Fruit fly (Drosophila melanogaster) whole organism, embryonic: Measurements from ENCODE around the gene plx.

Experiments
- BtbVII ChIP-seq: fragments of 200-800 bp; sonication (Bioruptor generic); optimal IDR thresholded peaks from 3 replicates; lab custom pipeline; 2017; ENCODE audit warnings: missing biosample characterization, mild to moderate bottlenecking, missing genetic modification characterization
- Bteb2 ChIP-seq: fragments of 200-800 bp; sonication (Bioruptor generic); optimal IDR thresholded peaks from 2 replicates; lab custom pipeline; 2016; ENCODE audit warnings: missing biosample characterization, missing genetic modification characterization
- CG11723 ChIP-seq: fragments of 200-800 bp; sonication (Bioruptor generic); optimal IDR thresholded peaks from 2 replicates; lab custom pipeline; 2017; ENCODE audit warnings: missing biosample characterization, mild to moderate bottlenecking, missing genetic modification characterization
- CG12104 ChIP-seq: fragments of 200-800 bp; sonication (Bioruptor generic); optimal IDR thresholded peaks from 3 replicates; lab custom pipeline; 2016; ENCODE audit warnings: missing biosample characterization, missing genetic modification characterization
- CG1529 ChIP-seq: fragments of 200-800 bp; sonication (Bioruptor generic); optimal IDR thresholded peaks from 3 replicates; lab custom pipeline; 2018; ENCODE audit warnings: missing biosample characterization, missing genetic modification characterization
- CG17829 ChIP-seq: fragments of 200-800 bp; optimal IDR thresholded peaks from 2 replicates; lab custom pipeline; 2019; ENCODE audit warnings: missing biosample characterization, mild to moderate bottlenecking, missing genetic modification characterization, moderate library complexity
- CG30403 ChIP-seq: fragments of 200-800 bp; sonication (Bioruptor generic); optimal IDR thresholded peaks from 3 replicates; lab custom pipeline; 2016; ENCODE audit warnings: missing biosample characterization, missing genetic modification characterization
- CG3065 ChIP-seq: fragments of 200-800 bp; sonication (Bioruptor generic); optimal IDR thresholded peaks from 2 replicates; lab custom pipeline; 2016; ENCODE audit warnings: missing biosample characterization, missing genetic modification characterization
- CG32532 ChIP-seq: fragments of 200-800 bp; sonication (Bioruptor generic); IDR thresholded peaks from 2 replicates; pipeline ENCODE4 v1.3.6; 2022; ENCODE audit warnings: missing biosample characterization, missing genetic modification characterization
- CG32767 ChIP-seq: fragments of 200-800 bp; sonication (Bioruptor generic); IDR thresholded peaks from 2 replicates; pipeline ENCODE4 v1.3.6; 2022; ENCODE audit warnings: missing biosample characterization, missing genetic modification characterization
- CG3838 ChIP-seq: fragments of 200-800 bp; sonication (Bioruptor generic); optimal IDR thresholded peaks from 3 replicates; lab custom pipeline; 2016; ENCODE audit warnings: missing biosample characterization, missing genetic modification characterization
- CG4282 ChIP-seq: fragments of 200-800 bp; sonication (Bioruptor generic); optimal IDR thresholded peaks from 2 replicates; lab custom pipeline; 2016; ENCODE audit warnings: missing biosample characterization, missing genetic modification characterization
- CG4360 ChIP-seq: fragments of 200-800 bp; sonication (Bioruptor generic); IDR thresholded peaks from 2 replicates; pipeline ENCODE4 v1.3.6; 2022; ENCODE audit warnings: missing biosample characterization, missing genetic modification characterization
- CG7963 ChIP-seq: fragments of 200-800 bp; sonication (Bioruptor generic); IDR thresholded peaks from 3 replicates; pipeline ENCODE4 v1.3.6; 2022; ENCODE audit warnings: missing biosample characterization, missing genetic modification characterization; ENCODE audit not compliant: partially characterized antibody
- CG8281 ChIP-seq: fragments of 200-800 bp; sonication (Bioruptor generic); optimal IDR thresholded peaks from 2 replicates; lab custom pipeline; 2018; ENCODE audit warnings: missing biosample characterization, mild to moderate bottlenecking, missing genetic modification characterization, moderate library complexity
- CG8290 ChIP-seq, 3 experiments: fragments of 200-800 bp; sonication (Bioruptor generic); optimal IDR thresholded peaks; 2 replicates each; lab custom pipeline; 2016 to 2019; ENCODE audit warnings: missing biosample characterization in 3 of 3, missing genetic modification characterization in 3 of 3, mild to moderate bottlenecking in 2 of 3, moderate library complexity in 1 of 3
- CG8478 ChIP-seq: fragments of >200 bp; optimal IDR thresholded peaks from 2 replicates; lab custom pipeline; 2018
- CG8944 ChIP-seq: fragments of 200-800 bp; sonication (Bioruptor generic); optimal IDR thresholded peaks from 3 replicates; lab custom pipeline; 2016; ENCODE audit warnings: missing biosample characterization, missing genetic modification characterization
- CG9215 ChIP-seq: fragments of 200-800 bp; sonication (Bioruptor generic); IDR thresholded peaks from 2 replicates; pipeline ENCODE4 v1.3.6; 2022; ENCODE audit warnings: missing biosample characterization, missing genetic modification characterization
- CG9727 ChIP-seq: fragments of 200-800 bp; sonication (Bioruptor generic); optimal IDR thresholded peaks from 3 replicates; lab custom pipeline; 2017; ENCODE audit warnings: missing biosample characterization, mild to moderate bottlenecking, missing genetic modification characterization
- CG9817 ChIP-seq: fragments of 200-800 bp; sonication (Bioruptor generic); optimal IDR thresholded peaks from 2 replicates; lab custom pipeline; 2018; ENCODE audit warnings: missing biosample characterization, mild to moderate bottlenecking, missing genetic modification characterization, moderate library complexity
- Dbx ChIP-seq: fragments of 200-800 bp; sonication (Bioruptor generic); IDR thresholded peaks from 3 replicates; pipeline ENCODE4 v1.3.6; 2022; ENCODE audit warnings: missing biosample characterization, missing genetic modification characterization
- Dip2 ChIP-seq: fragments of 200-800 bp; sonication (Bioruptor generic); IDR thresholded peaks from 2 replicates; pipeline ENCODE4 v1.3.6; 2022; ENCODE audit warnings: missing biosample characterization, missing genetic modification characterization
- Dip3 ChIP-seq: fragments of 200-800 bp; sonication (Bioruptor generic); optimal IDR thresholded peaks from 3 replicates; lab custom pipeline; 2016; ENCODE audit warnings: missing biosample characterization, missing genetic modification characterization
- Doc2 ChIP-seq: fragments of 200-800 bp; sonication (Bioruptor generic); IDR thresholded peaks from 2 replicates; pipeline ENCODE4 v1.3.6; 2022; ENCODE audit warnings: missing biosample characterization, missing genetic modification characterization
- Gsc ChIP-seq: fragments of 200-800 bp; sonication (Bioruptor generic); IDR thresholded peaks from 2 replicates; pipeline ENCODE4 v1.3.6; 2022; ENCODE audit warnings: missing biosample characterization, missing genetic modification characterization
- Hey ChIP-seq: fragments of 200-800 bp; sonication (Bioruptor generic); optimal IDR thresholded peaks from 3 replicates; lab custom pipeline; 2018; ENCODE audit warnings: missing biosample characterization, mild to moderate bottlenecking, missing genetic modification characterization
- Kr ChIP-seq: fragments of 200-800 bp; sonication (Bioruptor generic); optimal IDR thresholded peaks from 2 replicates; lab custom pipeline; 2017; ENCODE audit warnings: missing biosample characterization, mild to moderate bottlenecking, missing genetic modification characterization
- MESR4 ChIP-seq: fragments of 200-800 bp; sonication (Bioruptor generic); optimal IDR thresholded peaks from 2 replicates; lab custom pipeline; 2018; ENCODE audit warnings: missing biosample characterization, mild to moderate bottlenecking, missing genetic modification characterization, moderate library complexity
- Nf-YC ChIP-seq: fragments of 200-800 bp; optimal IDR thresholded peaks from 3 replicates; lab custom pipeline; 2019; ENCODE audit warnings: missing biosample characterization, mild to moderate bottlenecking, missing genetic modification characterization, moderate library complexity
- Scr ChIP-seq: fragments of 200-800 bp; sonication (Bioruptor generic); IDR thresholded peaks from 2 replicates; pipeline ENCODE4 v1.3.6; 2022; ENCODE audit warnings: missing biosample characterization, missing genetic modification characterization; ENCODE audit not compliant: partially characterized antibody
- ab ChIP-seq: fragments of 200-800 bp; sonication (Bioruptor generic); optimal IDR thresholded peaks from 2 replicates; lab custom pipeline; 2016; ENCODE audit warnings: missing biosample characterization, missing genetic modification characterization
- ato ChIP-seq: fragments of 200-800 bp; sonication (Bioruptor generic); IDR thresholded peaks from 2 replicates; pipeline ENCODE4 v1.3.6; 2022; ENCODE audit warnings: missing biosample characterization, missing genetic modification characterization; ENCODE audit not compliant: partially characterized antibody
- br ChIP-seq: fragments of >200 bp; optimal IDR thresholded peaks from 2 replicates; lab custom pipeline; 2017
- ci ChIP-seq: fragments of 200-800 bp; sonication (Bioruptor generic); IDR thresholded peaks from 3 replicates; pipeline ENCODE4 v1.3.6; 2022; ENCODE audit warnings: missing biosample characterization, missing genetic modification characterization
- dimm ChIP-seq: fragments of 200-800 bp; sonication (Bioruptor generic); IDR thresholded peaks from 2 replicates; pipeline ENCODE4 v1.3.6; 2022; ENCODE audit warnings: missing biosample characterization, missing genetic modification characterization
- grn ChIP-seq: fragments of 200-800 bp; sonication (Bioruptor generic); optimal IDR thresholded peaks from 3 replicates; lab custom pipeline; 2017; ENCODE audit warnings: missing biosample characterization, missing genetic modification characterization
- h ChIP-seq: fragments of >200 bp; optimal IDR thresholded peaks from 2 replicates; lab custom pipeline; 2017
- jumu ChIP-seq: fragments of 200-800 bp; sonication (Bioruptor generic); optimal IDR thresholded peaks from 3 replicates; lab custom pipeline; 2016; ENCODE audit warnings: missing biosample characterization, missing genetic modification characterization
- ken ChIP-seq: fragments of 200-800 bp; sonication (Bioruptor generic); IDR thresholded peaks from 3 replicates; pipeline ENCODE4 v1.3.6; 2022; ENCODE audit warnings: missing biosample characterization, missing genetic modification characterization
- lilli ChIP-seq: fragments of 200-800 bp; sonication (Bioruptor generic); optimal IDR thresholded peaks from 3 replicates; lab custom pipeline; 2016; ENCODE audit warnings: missing biosample characterization, missing genetic modification characterization
- nau ChIP-seq: fragments of 200-800 bp; sonication (Bioruptor generic); optimal IDR thresholded peaks from 3 replicates; lab custom pipeline; 2017; ENCODE audit warnings: missing biosample characterization, mild to moderate bottlenecking, missing genetic modification characterization, missing genetic modification reagents
- org-1 ChIP-seq: fragments of 200-800 bp; sonication (Bioruptor generic); optimal IDR thresholded peaks from 2 replicates; lab custom pipeline; 2017; ENCODE audit warnings: missing biosample characterization, missing genetic modification characterization
- pnt ChIP-seq: fragments of 200-800 bp; sonication (Bioruptor generic); optimal IDR thresholded peaks from 3 replicates; lab custom pipeline; 2016; ENCODE audit warnings: missing biosample characterization, missing genetic modification characterization
- row ChIP-seq: fragments of 200-800 bp; sonication (Bioruptor generic); IDR thresholded peaks from 3 replicates; pipeline ENCODE4 v1.3.6; 2022; ENCODE audit warnings: missing biosample characterization, missing genetic modification characterization
- sisA ChIP-seq: fragments of 200-800 bp; sonication (Bioruptor generic); IDR thresholded peaks from 2 replicates; pipeline ENCODE4 v1.3.6; 2022; ENCODE audit warnings: missing biosample characterization, missing genetic modification characterization
- sr ChIP-seq: fragments of 200-800 bp; sonication (Bioruptor generic); IDR thresholded peaks from 3 replicates; pipeline ENCODE4 v1.3.6; 2022; ENCODE audit warnings: missing biosample characterization, missing genetic modification characterization
- ssp ChIP-seq: fragments of 200-800 bp; sonication (Bioruptor generic); IDR thresholded peaks from 2 replicates; pipeline ENCODE4 v1.3.6; 2022; ENCODE audit warnings: missing biosample characterization, missing genetic modification characterization
- tgo ChIP-seq: fragments of 200-800 bp; sonication (Bioruptor generic); IDR thresholded peaks from 3 replicates; pipeline ENCODE4 v1.3.6; 2022; ENCODE audit warnings: missing biosample characterization, missing genetic modification characterization
- tin ChIP-seq: fragments of 200-800 bp; sonication (Bioruptor generic); optimal IDR thresholded peaks from 3 replicates; lab custom pipeline; 2016; ENCODE audit warnings: missing biosample characterization, missing genetic modification characterization
- ttk ChIP-seq: fragments of 200-800 bp; sonication (Bioruptor generic); IDR thresholded peaks from 2 replicates; pipeline ENCODE4 v2.1.2; 2022; ENCODE audit warnings: missing biosample characterization, missing genetic modification characterization
- zen ChIP-seq: fragments of 200-800 bp; sonication (Bioruptor generic); optimal IDR thresholded peaks from 3 replicates; lab custom pipeline; 2018; ENCODE audit warnings: missing biosample characterization, mild to moderate bottlenecking, missing genetic modification characterization, moderate library complexity

plx gene

dm6 chr3R:5682921-5683748 lies 2.5 kb upstream of the plx start (continued):
- TF ChIP-seq CG3065 (no peak), pnt (GFP tag; lab: Kevin White, UChicago) (peak; percentile 50), CG8478 (lab: Kevin White, UChicago) (no peak), ttk (peak; percentile 28; the same call in 1 of the 2 replicates), tin (GFP tag; lab: Kevin White, UChicago) (peak; percentile 59), Gsc (no peak), CG30403 (GFP tag; lab: Kevin White, UChicago) (peak; percentile 64), org-1 (GFP tag; lab: Kevin White, UChicago) (peak; percentile 35), Dip2 (no peak), CG9727 (GFP tag; lab: Kevin White, UChicago) (no peak), ci (peak; percentile 74), ken (GFP tag; lab: Robert Waterston, UW) (peak; percentile 77), dimm (GFP tag; lab: Robert Waterston, UW) (peak; percentile 29; the same call in 1 of the 2 replicates), zen (tag; lab: Kevin White, UChicago) (no peak), tgo (GFP tag; lab: Robert Waterston, UW) (peak; percentile 36; the same call in 2 of the 3 replicates), Hey (tag; lab: Kevin White, UChicago) (no peak), CG17829 (tag; lab: Kevin White, UChicago) (peak; percentile 76), Dip3 (GFP tag; lab: Kevin White, UChicago) (no peak), CG9817 (tag; lab: Kevin White, UChicago) (no peak), CG8944 (GFP tag; lab: Kevin White, UChicago) (no peak), grn (no peak), br (lab: Kevin White, UChicago) (no peak), nau (no peak), MESR4 (GFP tag; lab: Kevin White, UChicago) (no peak), lilli (GFP tag; lab: Kevin White, UChicago) (peak; percentile 56), h (lab: Kevin White, UChicago) (no peak), Scr (no peak), sisA (no peak), CG8281 (tag; lab: Kevin White, UChicago) (no peak), Doc2 (GFP tag; lab: Robert Waterston, UW) (no peak), Kr (GFP tag; lab: Kevin White, UChicago) (no peak), CG9215 (GFP tag; lab: Robert Waterston, UW) (no peak), CG4282 (GFP tag; lab: Kevin White, UChicago) (no peak), CG7963 (no peak), CG8290 (GFP tag; optimal IDR thresholded peaks at IDR 0.05; lab: Kevin White, UChicago) (peak; percentile 35), CG8290 (tag; optimal IDR thresholded peaks at IDR 0.05; lab: Kevin White, UChicago) (no peak), sr (GFP tag; lab: Robert Waterston, UW) (no peak), CG32532 (GFP tag; lab: Robert Waterston, UW) (no peak), Nf-YC (tag; lab: Kevin White, UChicago) (no peak), Dbx (no peak), jumu (GFP tag; lab: Kevin White, UChicago) (peak; percentile 36), CG11723 (GFP tag; lab: Kevin White, UChicago) (peak; percentile 49), CG3838 (GFP tag; lab: Kevin White, UChicago) (no peak), ab (GFP tag; lab: Kevin White, UChicago) (no peak), BtbVII (GFP tag; lab: Kevin White, UChicago) (no peak), CG32767 (GFP tag; lab: Robert Waterston, UW) (peak; percentile 66; the same call in 1 of the 2 replicates), Bteb2 (GFP tag; lab: Kevin White, UChicago) (no peak), CG12104 (GFP tag; lab: Kevin White, UChicago) (no peak), row (GFP tag; lab: Robert Waterston, UW) (peak; percentile 79), CG4360 (no peak), CG1529 (GFP tag; lab: Kevin White, UChicago) (peak; percentile 78), ssp (GFP tag; lab: Robert Waterston, UW) (no peak), ato (GFP tag; lab: Robert Waterston, UW) (no peak)
